Fruit fly (Drosophila melanogaster) whole organism, embryonic: ENCODE data around the gene Tmtc4.
A peak's percentile ranks its signal among the peaks of the same experiment; 100 is the strongest.

Experiments
- Ada2b ChIP-seq: fragments of 200-800 bp; sonication (Bioruptor generic); IDR thresholded peaks from 2 replicates; pipeline ENCODE4 v1.3.6; 2022; ENCODE audit warnings: missing biosample characterization, missing genetic modification characterization
- Bdp1 ChIP-seq: fragments of 200-800 bp; sonication (Bioruptor generic); optimal IDR thresholded peaks from 3 replicates; lab custom pipeline; 2016; ENCODE audit warnings: missing biosample characterization, missing genetic modification characterization
- BtbVII ChIP-seq: fragments of 200-800 bp; sonication (Bioruptor generic); optimal IDR thresholded peaks from 3 replicates; lab custom pipeline; 2017; ENCODE audit warnings: missing biosample characterization, mild to moderate bottlenecking, missing genetic modification characterization
- CG10147 ChIP-seq: fragments of 200-800 bp; sonication (Bioruptor generic); optimal IDR thresholded peaks from 2 replicates; lab custom pipeline; 2019; ENCODE audit warnings: missing biosample characterization, mild to moderate bottlenecking, missing genetic modification characterization, moderate library complexity
- CG12071 ChIP-seq: fragments of 200-800 bp; sonication (Bioruptor generic); optimal IDR thresholded peaks from 3 replicates; lab custom pipeline; 2018; ENCODE audit warnings: missing biosample characterization, mild to moderate bottlenecking, missing genetic modification characterization
- CG13287 ChIP-seq: fragments of 200-800 bp; sonication (Bioruptor generic); IDR thresholded peaks from 2 replicates; pipeline ENCODE4 v1.3.6; 2022; ENCODE audit warnings: missing biosample characterization, missing genetic modification characterization; ENCODE audit not compliant: partially characterized antibody
- CG13296 ChIP-seq: fragments of 200-800 bp; sonication (Bioruptor generic); optimal IDR thresholded peaks from 3 replicates; lab custom pipeline; 2018; ENCODE audit warnings: missing biosample characterization, mild to moderate bottlenecking, missing genetic modification characterization
- CG14050 ChIP-seq: fragments of 200-800 bp; sonication (Bioruptor generic); IDR thresholded peaks from 3 replicates; pipeline ENCODE4 v1.3.6; 2022; ENCODE audit warnings: missing biosample characterization, missing genetic modification characterization
- CG15514 ChIP-seq: fragments of 200-800 bp; sonication (Bioruptor generic); optimal IDR thresholded peaks from 3 replicates; lab custom pipeline; 2017; ENCODE audit warnings: missing biosample characterization, missing genetic modification characterization, mild to moderate bottlenecking, moderate library complexity, missing genetic modification reagents
- CG17802 ChIP-seq: fragments of 200-800 bp; sonication (Bioruptor generic); optimal IDR thresholded peaks from 2 replicates; lab custom pipeline; 2018; ENCODE audit warnings: missing biosample characterization, mild to moderate bottlenecking, missing genetic modification characterization, moderate library complexity
- CG17912 ChIP-seq: fragments of 200-800 bp; sonication (Bioruptor generic); optimal IDR thresholded peaks from 2 replicates; lab custom pipeline; 2018; ENCODE audit warnings: missing biosample characterization, mild to moderate bottlenecking, missing genetic modification characterization
- CG18599 ChIP-seq: fragments of 200-800 bp; sonication (Bioruptor generic); optimal IDR thresholded peaks from 3 replicates; lab custom pipeline; 2017; ENCODE audit warnings: missing biosample characterization, missing genetic modification characterization, mild to moderate bottlenecking, moderate library complexity, missing genetic modification reagents
- CG18764 ChIP-seq: fragments of 200-800 bp; sonication (Bioruptor generic); optimal IDR thresholded peaks from 3 replicates; lab custom pipeline; 2016; ENCODE audit warnings: missing biosample characterization, missing genetic modification characterization
- CG2199 ChIP-seq: fragments of 200-800 bp; sonication (Bioruptor generic); IDR thresholded peaks from 3 replicates; pipeline ENCODE4 v1.3.6; 2022; ENCODE audit warnings: missing biosample characterization, missing genetic modification characterization
- CG3995 ChIP-seq: fragments of 200-800 bp; sonication (Bioruptor generic); optimal IDR thresholded peaks from 3 replicates; lab custom pipeline; 2016; ENCODE audit warnings: missing biosample characterization, missing genetic modification characterization
- CG5180 ChIP-seq: fragments of 200-800 bp; sonication (Bioruptor generic); optimal IDR thresholded peaks from 3 replicates; lab custom pipeline; 2017; ENCODE audit warnings: missing biosample characterization, missing genetic modification characterization, mild to moderate bottlenecking, moderate library complexity, missing genetic modification reagents
- CG6765 ChIP-seq: fragments of 200-800 bp; sonication (Bioruptor generic); optimal IDR thresholded peaks from 3 replicates; lab custom pipeline; 2017; ENCODE audit warnings: missing biosample characterization, mild to moderate bottlenecking, missing genetic modification characterization
- CG6813 ChIP-seq: fragments of 200-800 bp; sonication (Bioruptor generic); optimal IDR thresholded peaks from 2 replicates; lab custom pipeline; 2017; ENCODE audit warnings: missing biosample characterization, missing genetic modification characterization, mild to moderate bottlenecking, moderate library complexity, missing genetic modification reagents
- CG7372 ChIP-seq: fragments of 200-800 bp; sonication (Bioruptor generic); IDR thresholded peaks from 2 replicates; pipeline ENCODE4 v1.3.6; 2022; ENCODE audit warnings: missing biosample characterization, missing genetic modification characterization
- CG7745 ChIP-seq: fragments of 200-800 bp; sonication (Bioruptor generic); optimal IDR thresholded peaks from 2 replicates; lab custom pipeline; 2018; ENCODE audit warnings: missing biosample characterization, mild to moderate bottlenecking, missing genetic modification characterization, moderate library complexity
- CG8478 ChIP-seq: fragments of >200 bp; optimal IDR thresholded peaks from 2 replicates; lab custom pipeline; 2018
- CG9932 ChIP-seq: fragments of 200-800 bp; sonication (Bioruptor generic); IDR thresholded peaks from 2 replicates; pipeline ENCODE4 v1.3.6; 2022; ENCODE audit warnings: missing biosample characterization, missing genetic modification characterization
- CoRest ChIP-seq: fragments of 200-800 bp; sonication (Bioruptor generic); optimal IDR thresholded peaks from 3 replicates; lab custom pipeline; 2018; ENCODE audit warnings: missing biosample characterization, mild to moderate bottlenecking, missing genetic modification characterization, moderate library complexity
- Elba2 ChIP-seq: fragments of 200-800 bp; sonication (Bioruptor generic); optimal IDR thresholded peaks from 3 replicates; lab custom pipeline; 2016; ENCODE audit warnings: missing biosample characterization, missing genetic modification characterization
- Ets65A ChIP-seq: fragments of 200-800 bp; sonication (Bioruptor generic); peaks from one replicate; lab custom pipeline; 2016; ENCODE audit warnings: missing biosample characterization, missing genetic modification characterization
- HHEX ChIP-seq: fragments of 200-800 bp; sonication (Bioruptor generic); optimal IDR thresholded peaks from 3 replicates; lab custom pipeline; 2017; ENCODE audit warnings: missing biosample characterization, mild to moderate bottlenecking, missing genetic modification characterization, missing genetic modification reagents
- HLHmδ ChIP-seq: fragments of 200-800 bp; sonication (Bioruptor generic); optimal IDR thresholded peaks from 2 replicates; lab custom pipeline; 2018; ENCODE audit warnings: missing biosample characterization, mild to moderate bottlenecking, missing genetic modification characterization, moderate library complexity
- Hmr ChIP-seq: fragments of 200-800 bp; sonication (Bioruptor generic); optimal IDR thresholded peaks from 3 replicates; lab custom pipeline; 2017; ENCODE audit warnings: mild to moderate bottlenecking, missing biosample characterization, missing genetic modification reagents, missing genetic modification characterization
- Hr39 ChIP-seq: fragments of >200 bp; optimal IDR thresholded peaks from 2 replicates; lab custom pipeline; 2017
- MESR4 ChIP-seq: fragments of 200-800 bp; sonication (Bioruptor generic); optimal IDR thresholded peaks from 2 replicates; lab custom pipeline; 2018; ENCODE audit warnings: missing biosample characterization, mild to moderate bottlenecking, missing genetic modification characterization, moderate library complexity
- MTF-1 ChIP-seq: fragments of 200-800 bp; sonication (Bioruptor generic); optimal IDR thresholded peaks from 2 replicates; lab custom pipeline; 2018; ENCODE audit warnings: missing biosample characterization, mild to moderate bottlenecking, missing genetic modification characterization, borderline replicate concordance
- Meics ChIP-seq: fragments of 200-800 bp; sonication (Bioruptor generic); optimal IDR thresholded peaks from 2 replicates; lab custom pipeline; 2017; ENCODE audit warnings: missing biosample characterization, mild to moderate bottlenecking, missing genetic modification characterization
- Nf-YB ChIP-seq: fragments of 200-800 bp; sonication (Bioruptor generic); optimal IDR thresholded peaks from 3 replicates; lab custom pipeline; 2019; ENCODE audit warnings: missing biosample characterization, mild to moderate bottlenecking, missing genetic modification characterization, moderate library complexity
- Six4 ChIP-seq: fragments of 200-800 bp; sonication (Bioruptor generic); optimal IDR thresholded peaks from 2 replicates; lab custom pipeline; 2016; ENCODE audit warnings: missing biosample characterization, missing genetic modification characterization
- crp ChIP-seq, 2 experiments: fragments of 200-800 bp; sonication (Bioruptor generic); optimal IDR thresholded peaks; 2 replicates in 1 of 2; 3 replicates in 1 of 2; lab custom pipeline; 2017; ENCODE audit warnings: missing biosample characterization in 2 of 2, missing genetic modification characterization in 2 of 2, mild to moderate bottlenecking in 1 of 2, moderate library complexity in 1 of 2
- dan ChIP-seq: fragments of 200-800 bp; sonication (Bioruptor generic); IDR thresholded peaks from 2 replicates; pipeline ENCODE4 v1.3.6; 2022; ENCODE audit warnings: missing biosample characterization, missing genetic modification characterization
- ems ChIP-seq: fragments of 200-800 bp; sonication (Bioruptor generic); optimal IDR thresholded peaks from 3 replicates; lab custom pipeline; 2016; ENCODE audit warnings: missing biosample characterization, missing genetic modification characterization
- exex ChIP-seq: fragments of 200-800 bp; sonication (Bioruptor generic); optimal IDR thresholded peaks from 4 replicates; lab custom pipeline; 2018; ENCODE audit warnings: missing biosample characterization, mild to moderate bottlenecking, missing genetic modification characterization, moderate library complexity
- fu2 ChIP-seq: fragments of 200-800 bp; sonication (Bioruptor generic); optimal IDR thresholded peaks from 2 replicates; lab custom pipeline; 2016; ENCODE audit warnings: missing biosample characterization, missing genetic modification characterization
- gro ChIP-seq: fragments of 200-800 bp; sonication (Bioruptor generic); optimal IDR thresholded peaks from 2 replicates; lab custom pipeline; 2016; ENCODE audit warnings: missing biosample characterization, missing genetic modification characterization
- lab ChIP-seq: fragments of 200-800 bp; sonication (Bioruptor generic); optimal IDR thresholded peaks from 3 replicates; lab custom pipeline; 2017; ENCODE audit warnings: missing biosample characterization, missing genetic modification characterization, mild to moderate bottlenecking, moderate library complexity, missing genetic modification reagents
- ro ChIP-seq: fragments of 200-800 bp; sonication (Bioruptor generic); IDR thresholded peaks from 2 replicates; pipeline ENCODE4 v1.3.6; 2022; ENCODE audit warnings: missing biosample characterization, missing genetic modification characterization
- scrt ChIP-seq: fragments of 200-800 bp; sonication (Bioruptor generic); optimal IDR thresholded peaks from 2 replicates; lab custom pipeline; 2018; ENCODE audit warnings: missing biosample characterization, mild to moderate bottlenecking, missing genetic modification characterization, moderate library complexity
- sisA ChIP-seq: fragments of 200-800 bp; sonication (Bioruptor generic); IDR thresholded peaks from 2 replicates; pipeline ENCODE4 v1.3.6; 2022; ENCODE audit warnings: missing biosample characterization, missing genetic modification characterization
- so ChIP-seq: fragments of 200-800 bp; sonication (Bioruptor generic); IDR thresholded peaks from 3 replicates; pipeline ENCODE4 v1.3.6; 2022; ENCODE audit warnings: missing biosample characterization, missing genetic modification characterization
- ssp ChIP-seq: fragments of 200-800 bp; sonication (Bioruptor generic); IDR thresholded peaks from 2 replicates; pipeline ENCODE4 v1.3.6; 2022; ENCODE audit warnings: missing biosample characterization, missing genetic modification characterization
- sug ChIP-seq: fragments of 200-800 bp; optimal IDR thresholded peaks from 2 replicates; lab custom pipeline; 2019; ENCODE audit warnings: missing biosample characterization, mild to moderate bottlenecking, missing genetic modification characterization, moderate library complexity
- zfh2 ChIP-seq: fragments of 200-800 bp; sonication (Bioruptor generic); optimal IDR thresholded peaks from 2 replicates; lab custom pipeline; 2016; ENCODE audit warnings: missing biosample characterization, missing genetic modification characterization

The Tmtc4 gene

dm6 chr3R:15393206-15393805 is 42.3 kb downstream of the Tmtc4 start:
- TF ChIP-seq ro (GFP tag; lab: Robert Waterston, UW) (0 out of 2 replicates have a peak, but pooled peaks have one; percentile 8), Hr39 (lab: Kevin White, UChicago) (peak; percentile 86), dan (GFP tag; lab: Robert Waterston, UW) (0 out of 2 replicates have a peak, but pooled peaks have one; percentile 22), zfh2 (GFP tag; lab: Kevin White, UChicago) (no peak)

dm6 chr3R:15402654-15403053 is 51.6 kb downstream of the Tmtc4 start:
- peak; percentile 22 for TF ChIP-seq CG5180 (GFP tag; lab: Kevin White, UChicago)
- TF ChIP-seq CG13287 (GFP tag; lab: Robert Waterston, UW): no peak
- TF ChIP-seq sug (tag; lab: Kevin White, UChicago): no peak
- TF ChIP-seq HHEX: peak; percentile 22
- TF ChIP-seq Ets65A (GFP tag; lab: Kevin White, UChicago): no peak
- TF ChIP-seq BtbVII: peak; percentile 61
- no peak for TF ChIP-seq CG17912 (GFP tag; lab: Kevin White, UChicago)
- TF ChIP-seq crp (GFP tag; optimal IDR thresholded peaks at IDR 0.05; lab: Kevin White, UChicago): no peak
- TF ChIP-seq Ada2b (GFP tag; lab: Robert Waterston, UW): 0 out of 2 replicates have a peak, but pooled peaks have one; percentile 28
- TF ChIP-seq CG2199 (GFP tag; lab: Robert Waterston, UW): no peak
- TF ChIP-seq CG3995 (GFP tag; lab: Kevin White, UChicago): no peak
- no peak for TF ChIP-seq so (GFP tag; lab: Robert Waterston, UW)
- no peak for TF ChIP-seq gro (GFP tag; lab: Kevin White, UChicago)
- no peak for TF ChIP-seq ssp (GFP tag; lab: Robert Waterston, UW)
- TF ChIP-seq MESR4 (GFP tag; lab: Kevin White, UChicago): no peak
- TF ChIP-seq fu2 (GFP tag; lab: Kevin White, UChicago): no peak
- peak; percentile 3 for TF ChIP-seq MTF-1
- peak; percentile 7 for TF ChIP-seq scrt (GFP tag; lab: Kevin White, UChicago)
- TF ChIP-seq sisA (GFP tag; lab: Robert Waterston, UW): no peak
- TF ChIP-seq CG13296 (GFP tag; lab: Kevin White, UChicago): peak; percentile 76
- TF ChIP-seq CG8478 (lab: Kevin White, UChicago): no peak
- 0 out of 2 replicates have a peak, but pooled peaks have one; percentile 37 for TF ChIP-seq CG7372 (GFP tag; lab: Robert Waterston, UW)
- TF ChIP-seq CG15514 (GFP tag; lab: Kevin White, UChicago): peak; percentile 27
- no peak for TF ChIP-seq Elba2
- TF ChIP-seq CG7745 (tag; lab: Kevin White, UChicago): no peak
- no peak for TF ChIP-seq Nf-YB
- no peak for TF ChIP-seq Hmr (GFP tag; lab: Kevin White, UChicago)
- TF ChIP-seq exex (tag; lab: Kevin White, UChicago): peak; percentile 5
- peak; percentile 16 for TF ChIP-seq CG10147 (GFP tag; lab: Kevin White, UChicago)
- TF ChIP-seq CoRest (tag; lab: Kevin White, UChicago): no peak
- no peak for TF ChIP-seq CG17802 (tag; lab: Kevin White, UChicago)
- TF ChIP-seq CG14050 (GFP tag; lab: Robert Waterston, UW): no peak
- peak; percentile 42 for TF ChIP-seq CG18599 (GFP tag; lab: Kevin White, UChicago)
- TF ChIP-seq CG12071: peak; percentile 26
- TF ChIP-seq CG6765 (GFP tag; lab: Kevin White, UChicago): peak; percentile 39
- TF ChIP-seq HLHmδ (GFP tag; lab: Kevin White, UChicago): no peak
- TF ChIP-seq lab (GFP tag; lab: Kevin White, UChicago): peak; percentile 67
- no peak for TF ChIP-seq CG18764 (GFP tag; lab: Kevin White, UChicago)
- no peak for TF ChIP-seq ems (GFP tag; lab: Kevin White, UChicago)
- TF ChIP-seq CG9932 (GFP tag; lab: Robert Waterston, UW): no peak
- no peak for TF ChIP-seq Bdp1 (GFP tag; lab: Kevin White, UChicago)
- TF ChIP-seq CG6813 (GFP tag; lab: Kevin White, UChicago): peak; percentile 47
- TF ChIP-seq Meics (GFP tag; lab: Kevin White, UChicago): peak; percentile 24
- TF ChIP-seq Six4 (GFP tag; lab: Kevin White, UChicago): no peak
